Fruit fly (Drosophila melanogaster): Measurements from ENCODE around the gene vls.

vls gene

dm6 chr2L:20098194-20098593, 32.7 kb upstream of the vls start (continued):
- TF ChIP-seq CG10431 (GFP tag; optimal IDR thresholded peaks at IDR 0.05) (no peak), CG18011 (GFP tag; optimal IDR thresholded peaks at IDR 0.05) (peak; percentile 96), lov (optimal IDR thresholded peaks at IDR 0.05) (no peak), lov (GFP tag; IDR thresholded peaks at IDR 0.05) (no peak), grau (tag; optimal IDR thresholded peaks at IDR 0.05) (no peak), Meics (GFP tag; optimal IDR thresholded peaks at IDR 0.05) (no peak), CG8089 (GFP tag; optimal IDR thresholded peaks at IDR 0.05) (no peak), Sry-β (GFP tag; optimal IDR thresholded peaks at IDR 0.05) (no peak), shn (GFP tag; optimal IDR thresholded peaks at IDR 0.05) (no peak), CG11504 (tag; optimal IDR thresholded peaks at IDR 0.05) (peak; percentile 9), tin (GFP tag; optimal IDR thresholded peaks at IDR 0.05) (no peak), YL-1 (GFP tag; optimal IDR thresholded peaks at IDR 0.05) (no peak), CG14710 (tag; optimal IDR thresholded peaks at IDR 0.05) (no peak), H2.0 (GFP tag; IDR thresholded peaks at IDR 0.05) (no peak; the same call in 1 of the 2 replicates), amos (GFP tag; IDR thresholded peaks at IDR 0.05; ENCODE audit: partially characterized antibody) (0 out of 2 replicates have a peak, but pooled peaks have one; percentile 20), CG11085 (GFP tag; IDR thresholded peaks at IDR 0.05) (no peak), cwo (GFP tag; optimal IDR thresholded peaks at IDR 0.05) (no peak), CG7963 (GFP tag; IDR thresholded peaks at IDR 0.05; ENCODE audit: partially characterized antibody) (no peak), CG17912 (GFP tag; optimal IDR thresholded peaks at IDR 0.05) (no peak), Fer2 (tag; optimal IDR thresholded peaks at IDR 0.05) (no peak), pan (optimal IDR thresholded peaks at IDR 0.05) (no peak), pan (GFP tag; optimal IDR thresholded peaks at IDR 0.05 in 1 of 2, IDR thresholded peaks at IDR 0.05 in 1 of 2) (no peak), Camta (GFP tag; optimal IDR thresholded peaks at IDR 0.05) (no peak), dm (GFP tag; optimal IDR thresholded peaks at IDR 0.05) (no peak), Hmr (GFP tag; optimal IDR thresholded peaks at IDR 0.05) (no peak), CG17359 (tag; optimal IDR thresholded peaks at IDR 0.05) (no peak), bbx (GFP tag; IDR thresholded peaks at IDR 0.05; ENCODE audit: partially characterized antibody) (peak; percentile 10; the same call in 1 of the 2 replicates), CG3847 (GFP tag; IDR thresholded peaks at IDR 0.05) (no peak), bowl (GFP tag; IDR thresholded peaks at IDR 0.05) (no peak), CG4707 (GFP tag; optimal IDR thresholded peaks at IDR 0.05) (no peak), ftz-f1 (GFP tag; optimal IDR thresholded peaks at IDR 0.05) (no peak), CG6791 (GFP tag; IDR thresholded peaks at IDR 0.05; ENCODE audit: partially characterized antibody) (no peak), ems (GFP tag; optimal IDR thresholded peaks at IDR 0.05) (no peak), usp (GFP tag; optimal IDR thresholded peaks at IDR 0.05) (no peak), Mrtf (GFP tag; IDR thresholded peaks at IDR 0.05) (no peak), Bgb (GFP tag; IDR thresholded peaks at IDR 0.05; ENCODE audit: partially characterized antibody) (no peak; the same call in 1 of the 2 replicates), ro (GFP tag; IDR thresholded peaks at IDR 0.05) (no peak), CG31441 (GFP tag; IDR thresholded peaks at IDR 0.05) (no peak), CG18619 (GFP tag; optimal IDR thresholded peaks at IDR 0.05) (no peak), onecut (GFP tag; IDR thresholded peaks at IDR 0.05) (no peak), CG32532 (GFP tag; IDR thresholded peaks at IDR 0.05) (peak; percentile 39), Vsx1 (GFP tag; optimal IDR thresholded peaks at IDR 0.05) (no peak), Jarid2 (GFP tag; optimal IDR thresholded peaks at IDR 0.05) (no peak), CG7987 (GFP tag; optimal IDR thresholded peaks at IDR 0.05) (no peak)

Data from whole organism, embryonic.